Fruit fly (Drosophila melanogaster): ENCODE measurements around the gene CG3698.

The CG3698 gene

DNA sequence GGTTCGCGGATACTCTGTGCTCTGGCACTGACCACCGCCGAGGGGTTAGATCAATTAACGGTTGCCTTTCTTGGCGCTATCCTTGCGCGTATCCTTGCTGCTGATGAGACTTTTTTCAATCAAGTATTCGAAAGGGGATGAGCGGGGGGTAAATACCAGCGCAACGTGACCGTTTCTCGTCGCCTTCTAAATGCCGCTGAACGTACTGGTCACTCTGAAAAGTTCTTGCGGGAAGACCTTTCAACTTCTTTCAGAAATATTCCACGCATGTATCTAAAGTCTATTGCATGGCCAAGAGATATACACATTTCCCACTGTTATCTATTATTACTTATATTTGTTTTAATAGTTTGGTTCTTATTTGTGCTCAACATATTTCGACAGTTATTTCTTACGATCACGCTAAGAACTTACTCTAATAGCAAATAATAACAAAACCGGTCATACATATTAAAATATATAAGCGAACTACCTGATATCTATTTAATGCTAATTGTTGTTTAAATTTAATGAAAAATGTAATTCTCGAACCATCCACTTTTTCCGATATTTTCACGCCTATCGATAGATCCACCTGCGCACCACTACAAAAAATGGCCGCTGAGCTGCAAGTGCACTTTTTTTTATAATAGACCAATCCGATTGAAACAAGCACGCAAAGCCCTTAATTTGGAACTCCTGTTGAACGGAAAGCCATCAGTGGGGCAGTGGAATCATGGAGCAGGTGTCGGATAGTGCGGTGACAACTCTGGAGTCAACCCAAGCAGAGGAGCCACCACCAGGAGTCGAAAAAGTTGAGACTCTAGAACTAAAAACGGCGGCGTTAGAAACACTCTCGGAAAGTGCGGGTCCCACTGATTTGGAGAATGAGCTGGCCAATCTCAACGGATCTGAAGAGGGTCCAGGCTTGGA is 11.2 kb upstream of the CG3698 start, which contains the start of the genes CG3634 and HIPP1 (continued):
- no peak for TF ChIP-seq Fer3 (tag; optimal IDR thresholded peaks at IDR 0.05)
- peak; percentile 24 for TF ChIP-seq Hsf (GFP tag; optimal IDR thresholded peaks at IDR 0.05)
- TF ChIP-seq CG13894 (tag; optimal IDR thresholded peaks at IDR 0.05): no peak
- no peak for TF ChIP-seq CG4854 (GFP tag; optimal IDR thresholded peaks at IDR 0.05)
- TF ChIP-seq Ets65A (GFP tag): peak; percentile 85
- TF ChIP-seq Mrtf (GFP tag; IDR thresholded peaks at IDR 0.05): no peak
- no peak for TF ChIP-seq sens (GFP tag)
- TF ChIP-seq Rfx (GFP tag; IDR thresholded peaks at IDR 0.05): no peak
- no peak for TF ChIP-seq Chrac-16 (GFP tag; optimal IDR thresholded peaks at IDR 0.05)
- TF ChIP-seq yki (optimal IDR thresholded peaks at IDR 0.05): no peak
- no peak for TF ChIP-seq jing (GFP tag; optimal IDR thresholded peaks at IDR 0.05)
- no peak for TF ChIP-seq Six4 (GFP tag; optimal IDR thresholded peaks at IDR 0.05)
- no peak for TF ChIP-seq emc (GFP tag; optimal IDR thresholded peaks at IDR 0.05)
- no peak for TF ChIP-seq abd-A (tag; optimal IDR thresholded peaks at IDR 0.05)
- no peak for TF ChIP-seq ttk (GFP tag; IDR thresholded peaks at IDR 0.05)
- no peak for TF ChIP-seq Vsx1 (GFP tag; optimal IDR thresholded peaks at IDR 0.05)
- TF ChIP-seq dm (GFP tag; optimal IDR thresholded peaks at IDR 0.05): no peak
- peak; percentile 17 for TF ChIP-seq CG9727 (GFP tag; optimal IDR thresholded peaks at IDR 0.05)
- TF ChIP-seq fd102C (GFP tag; optimal IDR thresholded peaks at IDR 0.05): no peak
- TF ChIP-seq CG3847 (GFP tag; IDR thresholded peaks at IDR 0.05): peak; percentile 5; the same call in 1 of the 2 replicates
- TF ChIP-seq CG12769 (tag; optimal IDR thresholded peaks at IDR 0.05): no peak
- TF ChIP-seq gt (GFP tag; IDR thresholded peaks at IDR 0.05): no peak
- TF ChIP-seq unc-4 (GFP tag; IDR thresholded peaks at IDR 0.05; ENCODE audit: partially characterized antibody): peak; percentile 69; the same call in 1 of the 2 replicates
- no peak for TF ChIP-seq kah (GFP tag; optimal IDR thresholded peaks at IDR 0.05)
- TF ChIP-seq CG6272 (GFP tag; IDR thresholded peaks at IDR 0.05): no peak
- no peak for TF ChIP-seq CG4820 (GFP tag; optimal IDR thresholded peaks at IDR 0.05)
- TF ChIP-seq Dbx (GFP tag; IDR thresholded peaks at IDR 0.05): no peak
- peak; percentile 71 for TF ChIP-seq CG4617 (GFP tag; optimal IDR thresholded peaks at IDR 0.05; ENCODE audit: borderline replicate concordance)
- no peak for TF ChIP-seq gce (GFP tag; IDR thresholded peaks at IDR 0.05)
- no peak for TF ChIP-seq gsb-n (tag; optimal IDR thresholded peaks at IDR 0.05)
- TF ChIP-seq CG17912 (GFP tag; optimal IDR thresholded peaks at IDR 0.05): no peak
- TF ChIP-seq nau (GFP tag; optimal IDR thresholded peaks at IDR 0.05): no peak
- TF ChIP-seq nerfin-2 (GFP tag; IDR thresholded peaks at IDR 0.05; ENCODE audit: partially characterized antibody): 0 out of 2 replicates have a peak, but pooled peaks have one; percentile 29
- TF ChIP-seq Abd-B (GFP tag; optimal IDR thresholded peaks at IDR 0.05): no peak
- TF ChIP-seq onecut (GFP tag; IDR thresholded peaks at IDR 0.05): no peak
- no peak for TF ChIP-seq CG7839 (tag; optimal IDR thresholded peaks at IDR 0.05)
- TF ChIP-seq CG14965 (GFP tag; optimal IDR thresholded peaks at IDR 0.05; ENCODE audit: borderline replicate concordance): no peak
- TF ChIP-seq zf30C (GFP tag; optimal IDR thresholded peaks at IDR 0.05): no peak
- no peak for TF ChIP-seq Bteb2 (GFP tag; optimal IDR thresholded peaks at IDR 0.05)
- no peak for TF ChIP-seq caup (GFP tag; optimal IDR thresholded peaks at IDR 0.05; ENCODE audit: severe bottlenecking)
- TF ChIP-seq CG15269 (tag; optimal IDR thresholded peaks at IDR 0.05): no peak
- no peak for TF ChIP-seq CG17568 (GFP tag; optimal IDR thresholded peaks at IDR 0.05)
- TF ChIP-seq Xrp1 (GFP tag; IDR thresholded peaks at IDR 0.05): peak; percentile 22; the same call in 1 of the 2 replicates
- TF ChIP-seq CG14050 (GFP tag; IDR thresholded peaks at IDR 0.05): no peak
- TF ChIP-seq CG13287 (GFP tag; IDR thresholded peaks at IDR 0.05; ENCODE audit: partially characterized antibody): peak; percentile 75
- no peak for TF ChIP-seq Mes4 (GFP tag; optimal IDR thresholded peaks at IDR 0.05)
- no peak for TF ChIP-seq D19B (GFP tag; optimal IDR thresholded peaks at IDR 0.05)
- TF ChIP-seq unpg (GFP tag; optimal IDR thresholded peaks at IDR 0.05): no peak
- no peak for TF ChIP-seq chif (GFP tag; optimal IDR thresholded peaks at IDR 0.05)

All from whole organism, embryonic.